Worm (Caenorhabditis elegans) whole organism, L1 larva: Measurements from ENCODE around the gene srh-234.
A peak's percentile ranks its signal among the peaks of the same experiment; 100 is the strongest.

Source experiments
- C04F5.9 ChIP-seq: sonication (generic microtip); optimal IDR thresholded peaks from 2 replicates; lab custom pipeline; 2016; ENCODE audit warnings: missing genetic modification characterization, missing compliant biosample characterization
- F16B12.6 ChIP-seq: fragments of 150-350 bp; optimal IDR thresholded peaks from 2 replicates; lab custom pipeline; 2014; ENCODE audit warnings: missing biosample characterization, missing genetic modification characterization
- Y116A8C.19 ChIP-seq: sonication (generic microtip); optimal IDR thresholded peaks from 2 replicates; lab custom pipeline; 2016; ENCODE audit warnings: missing compliant biosample characterization, missing genetic modification characterization, borderline replicate concordance
- ceh-90 ChIP-seq: sonication (generic microtip); optimal IDR thresholded peaks from 2 replicates; lab custom pipeline; 2016; ENCODE audit warnings: missing genetic modification characterization, missing compliant biosample characterization
- ces-1 ChIP-seq: fragments of 150-350 bp; optimal IDR thresholded peaks from 2 replicates; lab custom pipeline; 2014; ENCODE audit warnings: missing biosample characterization, missing genetic modification reagents, missing genetic modification characterization
- dpl-1 ChIP-seq, 3 experiments: fragments of 150-350 bp in 2 of 3; sonication (generic microtip) in 1 of 3; optimal IDR thresholded peaks; 2 replicates each; lab custom pipeline; 2014 to 2017; ENCODE audit warnings: missing biosample characterization in 3 of 3, missing genetic modification characterization in 3 of 3, missing genetic modification reagents in 3 of 3
- dsc-1 ChIP-seq: sonication (generic microtip); optimal IDR thresholded peaks from 2 replicates; lab custom pipeline; 2016; ENCODE audit warnings: mild to moderate bottlenecking, missing genetic modification characterization, missing compliant biosample characterization
- efl-1 ChIP-seq, 4 experiments: fragments of 150-350 bp; optimal IDR thresholded peaks in 3 of 4; peaks in 1 of 4; 1 replicate in 1 of 4; 2 replicates in 3 of 4; lab custom pipeline; 2014; ENCODE audit warnings: missing biosample characterization in 2 of 4, missing genetic modification characterization in 2 of 4, missing genetic modification reagents in 2 of 4
- efl-3 ChIP-seq: fragments of 200-800 bp; sonication (Bioruptor generic); optimal IDR thresholded peaks from 2 replicates; lab custom pipeline; 2018; ENCODE audit warnings: mild to moderate bottlenecking, missing genetic modification characterization, missing compliant biosample characterization
- egl-13 ChIP-seq: sonication (generic microtip); optimal IDR thresholded peaks from 2 replicates; lab custom pipeline; 2016; ENCODE audit warnings: missing genotype, missing genetic modification reagents, missing genetic modification characterization, missing compliant biosample characterization
- fkh-10 ChIP-seq: sonication (generic microtip); optimal IDR thresholded peaks from 2 replicates; lab custom pipeline; 2017; ENCODE audit warnings: missing biosample characterization, missing genetic modification reagents, missing genetic modification characterization
- fkh-8 ChIP-seq: sonication (generic microtip); optimal IDR thresholded peaks from 2 replicates; lab custom pipeline; 2016; ENCODE audit warnings: mild to moderate bottlenecking, missing genetic modification characterization, missing compliant biosample characterization
- fos-1 ChIP-seq: fragments of 150-350 bp; optimal IDR thresholded peaks from 2 replicates; lab custom pipeline; 2014; ENCODE audit warnings: missing biosample characterization, missing genetic modification characterization
- grh-1 ChIP-seq: fragments of 200-800 bp; sonication (Bioruptor generic); IDR thresholded peaks from 2 replicates; pipeline ENCODE4 v1.3.6; 2022; ENCODE audit warnings: missing genetic modification reagents, missing genetic modification characterization, missing compliant biosample characterization
- hlh-17 ChIP-seq: fragments of 200-800 bp; sonication (Bioruptor generic); optimal IDR thresholded peaks from 2 replicates; lab custom pipeline; 2018; ENCODE audit warnings: missing genetic modification characterization, mild to moderate bottlenecking, missing compliant biosample characterization, moderate library complexity, borderline replicate concordance
- hlh-4 ChIP-seq: sonication (generic microtip); optimal IDR thresholded peaks from 2 replicates; lab custom pipeline; 2016; ENCODE audit warnings: mild to moderate bottlenecking, missing genetic modification characterization, missing compliant biosample characterization
- hpl-2 ChIP-seq: fragments of 150-350 bp; optimal IDR thresholded peaks from 2 replicates; lab custom pipeline; 2014; ENCODE audit warnings: missing biosample characterization, missing genetic modification reagents, missing genetic modification characterization
- irx-1 ChIP-seq: sonication (generic microtip); optimal IDR thresholded peaks from 2 replicates; lab custom pipeline; 2016; ENCODE audit warnings: missing genetic modification characterization, missing compliant biosample characterization
- lin-13 ChIP-seq: fragments of 150-350 bp; optimal IDR thresholded peaks from 2 replicates; lab custom pipeline; 2014; ENCODE audit warnings: missing biosample characterization, missing genetic modification reagents, missing genetic modification characterization
- lin-14 ChIP-seq: fragments of 200-800 bp; sonication (Bioruptor generic); optimal IDR thresholded peaks from 2 replicates; lab custom pipeline; 2018; ENCODE audit warnings: mild to moderate bottlenecking, missing genetic modification characterization, moderate library complexity, missing compliant biosample characterization
- lin-15B ChIP-seq: fragments of 150-350 bp; sonication (generic microtip); optimal IDR thresholded peaks from 3 replicates; lab custom pipeline; 2014; ENCODE audit warnings: missing biosample characterization, missing genetic modification characterization
- lir-3 ChIP-seq: sonication (generic microtip); optimal IDR thresholded peaks from 2 replicates; lab custom pipeline; 2016; ENCODE audit warnings: mild to moderate bottlenecking, missing genetic modification characterization, moderate library complexity, missing compliant biosample characterization; ENCODE audit not compliant: poor library complexity
- nhr-11 ChIP-seq: fragments of 150-350 bp; optimal IDR thresholded peaks from 2 replicates; lab custom pipeline; 2014; ENCODE audit warnings: missing biosample characterization, missing genetic modification characterization
- nhr-12 ChIP-seq: sonication (generic microtip); optimal IDR thresholded peaks from 2 replicates; lab custom pipeline; 2017; ENCODE audit warnings: missing biosample characterization, missing genetic modification characterization
- nhr-20 ChIP-seq: sonication (generic microtip); optimal IDR thresholded peaks from 2 replicates; lab custom pipeline; 2016; ENCODE audit warnings: mild to moderate bottlenecking, missing genetic modification characterization, missing compliant biosample characterization
- nhr-28 ChIP-seq: fragments of 150-350 bp; optimal IDR thresholded peaks from 2 replicates; lab custom pipeline; 2014; ENCODE audit warnings: missing biosample characterization, missing genetic modification characterization
- nhr-77 ChIP-seq: fragments of 150-350 bp; optimal IDR thresholded peaks from 2 replicates; lab custom pipeline; 2014; ENCODE audit warnings: missing biosample characterization, missing genetic modification characterization
- nhr-84 ChIP-seq: sonication (generic microtip); optimal IDR thresholded peaks from 2 replicates; lab custom pipeline; 2017; ENCODE audit warnings: missing biosample characterization, missing genetic modification characterization
- nhr-85 ChIP-seq: sonication (generic microtip); peaks from one replicate; lab custom pipeline; 2016; ENCODE audit warnings: missing genetic modification characterization, inconsistent platforms, missing compliant biosample characterization
- pqm-1 ChIP-seq: sonication (generic microtip); optimal IDR thresholded peaks from 3 replicates; lab custom pipeline; 2017; ENCODE audit warnings: missing biosample characterization, missing genetic modification characterization
- rnt-1 ChIP-seq: sonication (generic microtip); optimal IDR thresholded peaks from 2 replicates; lab custom pipeline; 2016; ENCODE audit warnings: mild to moderate bottlenecking, missing genetic modification characterization, moderate library complexity, missing compliant biosample characterization
- snu-23 ChIP-seq: sonication (generic microtip); optimal IDR thresholded peaks from 2 replicates; lab custom pipeline; 2016; ENCODE audit warnings: missing genetic modification characterization, missing compliant biosample characterization
- sptf-1 ChIP-seq: fragments of 150-350 bp; optimal IDR thresholded peaks from 2 replicates; lab custom pipeline; 2014; ENCODE audit warnings: missing biosample characterization, missing genetic modification characterization
- tlp-1 ChIP-seq: fragments of 150-350 bp; optimal IDR thresholded peaks from 2 replicates; lab custom pipeline; 2014; ENCODE audit warnings: missing biosample characterization, missing genetic modification characterization
- unc-62 ChIP-seq: fragments of 150-350 bp; optimal IDR thresholded peaks from 2 replicates; lab custom pipeline; 2014; ENCODE audit warnings: missing biosample characterization, missing genetic modification reagents, missing genetic modification characterization
- unc-86 ChIP-seq: sonication (generic microtip); optimal IDR thresholded peaks from 2 replicates; lab custom pipeline; 2016; ENCODE audit warnings: missing genetic modification characterization, missing compliant biosample characterization
- vab-15 ChIP-seq: sonication (generic microtip); optimal IDR thresholded peaks from 2 replicates; lab custom pipeline; 2017; ENCODE audit warnings: missing genotype, mild to moderate bottlenecking, missing genetic modification characterization, missing compliant biosample characterization
- xbp-1 ChIP-seq: sonication (generic microtip); optimal IDR thresholded peaks from 2 replicates; lab custom pipeline; 2016; ENCODE audit warnings: missing genetic modification characterization, missing compliant biosample characterization
- zag-1 ChIP-seq: fragments of 150-350 bp; optimal IDR thresholded peaks from 2 replicates; lab custom pipeline; 2014; ENCODE audit warnings: missing biosample characterization, missing genetic modification characterization
- ztf-11 ChIP-seq, 2 experiments: sonication (generic microtip); optimal IDR thresholded peaks; 2 replicates each; lab custom pipeline; 2016 to 2017; ENCODE audit warnings: missing genetic modification characterization in 2 of 2, missing biosample characterization in 1 of 2, missing compliant biosample characterization in 1 of 2
- ztf-4 ChIP-seq: fragments of 150-350 bp; optimal IDR thresholded peaks from 2 replicates; lab custom pipeline; 2014; ENCODE audit warnings: missing biosample characterization, missing genetic modification characterization

srh-234 gene

ce11 chrV:7651757-7652156, at the start of gene srh-234:
Gene srh-234 (minus strand): TSS chrV:7651857.
- TF ChIP-seq Y116A8C.19 (tag; lab: Kevin White, UChicago) (no peak), lin-13 (GFP tag; lab: Kevin White, UChicago) (no peak), lin-14 (GFP tag; lab: Kevin White, UChicago) (no peak)

DNA sequence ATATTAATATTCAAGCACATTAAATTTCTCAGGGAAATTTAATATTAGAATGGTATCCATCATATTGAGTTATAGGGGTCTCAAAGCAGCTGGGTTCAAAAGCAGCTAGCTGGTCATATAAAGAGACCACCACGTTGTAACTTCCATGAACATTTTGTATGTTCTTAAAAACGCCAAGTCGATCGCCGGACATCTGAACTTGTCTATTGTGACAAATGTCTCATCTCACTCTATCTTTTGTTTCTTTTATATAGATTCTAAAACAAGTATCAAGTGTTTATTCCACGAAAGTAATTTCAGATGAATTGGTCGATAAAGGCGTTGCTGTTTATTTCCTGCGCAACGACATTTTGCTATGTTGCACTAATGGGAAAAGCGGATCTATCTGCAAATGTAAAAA, 45.2 kb upstream of the srh-234 start, which contains the start of gene ZK105.3:
ZK105.3 (plus strand) TSS at position 301 of the 400 bp plus-strand sequence.
- TF ChIP-seq dsc-1 (tag; lab: Kevin White, UChicago) = no peak
- no peak for TF ChIP-seq pqm-1 (tag; lab: Kevin White, UChicago)
- TF ChIP-seq fkh-8 (tag; lab: Kevin White, UChicago) = no peak
- no peak for TF ChIP-seq fos-1 (tag; lab: Kevin White, UChicago)
- no peak for TF ChIP-seq ztf-11 (tag; optimal IDR thresholded peaks at IDR 0.05; lab: Kevin White, UChicago)
- no peak for TF ChIP-seq F16B12.6

ce11 chrV:7693394-7693793, 41.7 kb upstream of the srh-234 start, which contains the start of gene C12D5.10:
Gene C12D5.10 (minus strand): TSS chrV:7693494.
- TF ChIP-seq irx-1 (tag; lab: Kevin White, UChicago) (no peak), lin-15B (no peak), snu-23 (no peak), unc-86 (no peak), dsc-1 (tag; lab: Kevin White, UChicago) (no peak), unc-62 (GFP tag; lab: Kevin White, UChicago) (no peak), nhr-11 (tag; lab: Kevin White, UChicago) (no peak), fos-1 (tag; lab: Kevin White, UChicago) (no peak), egl-13 (tag; lab: Kevin White, UChicago) (no peak), rnt-1 (no peak), lin-13 (GFP tag; lab: Kevin White, UChicago) (no peak), C04F5.9 (tag; lab: Kevin White, UChicago) (no peak), nhr-12 (tag; lab: Kevin White, UChicago) (no peak), hlh-17 (no peak), vab-15 (no peak), ztf-4 (tag; lab: Kevin White, UChicago) (no peak), Y116A8C.19 (tag; lab: Kevin White, UChicago) (no peak)
- TF ChIP-seq, all 84 proteins: peak for 0

- TF ChIP-seq ztf-11 (tag; optimal IDR thresholded peaks at IDR 0.05; lab: Kevin White, UChicago) (no peak), ceh-90 (tag; lab: Kevin White, UChicago) (no peak), lin-13 (GFP tag; lab: Kevin White, UChicago) (no peak), egl-13 (tag; lab: Kevin White, UChicago) (no peak), efl-3 (GFP tag; lab: Kevin White, UChicago) (no peak), ztf-4 (tag; lab: Kevin White, UChicago) (no peak), nhr-12 (tag; lab: Kevin White, UChicago) (no peak), ces-1 (GFP tag; lab: Kevin White, UChicago) (no peak), lir-3 (tag; lab: Kevin White, UChicago) (no peak), irx-1 (tag; lab: Kevin White, UChicago) (no peak), dpl-1 (GFP tag; optimal IDR thresholded peaks at IDR 0.05; lab: Kevin White, UChicago) (no peak), nhr-77 (no peak), sptf-1 (no peak), fkh-10 (GFP tag; lab: Kevin White, UChicago) (no peak), lin-14 (GFP tag; lab: Kevin White, UChicago) (no peak)
Observed at ce11 chrV:7690637-7691036, 39.0 kb upstream of the srh-234 start.

ce11 chrV:7689888-7690287, 38.2 kb upstream of the srh-234 start, which contains the start of gene C12D5.9:
Gene C12D5.9 (minus strand): TSS chrV:7689988.
- TF ChIP-seq unc-62 (GFP tag; lab: Kevin White, UChicago) (no peak), xbp-1 (tag; lab: Kevin White, UChicago) (no peak)

ce11 chrV:7686189-7686588, 34.5 kb upstream of the srh-234 start, which contains the start of the genes nhr-94 and nhr-152:
Gene nhr-94 (minus strand): TSS chrV:7686335.
Gene nhr-152 (plus strand): TSS chrV:7686350.
- TF ChIP-seq F16B12.6 = no peak
- no peak for TF ChIP-seq hlh-4 (tag; lab: Kevin White, UChicago)
- no peak for TF ChIP-seq zag-1 (tag; lab: Kevin White, UChicago)
- no peak for TF ChIP-seq tlp-1
- TF ChIP-seq dsc-1 (tag; lab: Kevin White, UChicago) = no peak
- peak; percentile 79 for TF ChIP-seq nhr-20 (tag; lab: Kevin White, UChicago)
- TF ChIP-seq nhr-28 (tag; lab: Kevin White, UChicago) = no peak
- no peak for TF ChIP-seq lir-3 (tag; lab: Kevin White, UChicago)
- no peak for TF ChIP-seq efl-1 (optimal IDR thresholded peaks at IDR 0.05; lab: Kevin White, UChicago)
- peak in 1 of 2 experiments; percentile 60 for TF ChIP-seq efl-1 (GFP tag; optimal IDR thresholded peaks at IDR 0.05 in 1 of 2; lab: Kevin White, UChicago)
- TF ChIP-seq nhr-85 (tag; lab: Kevin White, UChicago) = peak; percentile 96
- TF ChIP-seq xbp-1 (tag; lab: Kevin White, UChicago) = no peak
- TF ChIP-seq lin-15B = no peak
- no peak for TF ChIP-seq grh-1
- TF ChIP-seq nhr-84 (tag; lab: Kevin White, UChicago) = no peak
- TF ChIP-seq lin-13 (GFP tag; lab: Kevin White, UChicago) = no peak
- TF ChIP-seq hpl-2 (GFP tag; lab: Kevin White, UChicago) = no peak
